Fruit fly (Drosophila melanogaster) whole organism, pupa: ENCODE data around the gene CG5455.

Source experiments
- CG10348 ChIP-seq: fragments of 200-800 bp; sonication (Bioruptor generic); IDR thresholded peaks from 2 replicates; pipeline ENCODE4 v1.3.6; 2022; ENCODE audit warnings: missing biosample characterization, missing genetic modification characterization
- CG12605 ChIP-seq: fragments of 200-800 bp; sonication (Bioruptor generic); IDR thresholded peaks from 2 replicates; pipeline ENCODE4 v1.3.6; 2022; ENCODE audit warnings: missing biosample characterization, missing genetic modification characterization
- CG13204 ChIP-seq: fragments of 200-800 bp; sonication (Bioruptor generic); optimal IDR thresholded peaks from 2 replicates; lab custom pipeline; 2018; ENCODE audit warnings: missing biosample characterization, mild to moderate bottlenecking, missing genetic modification characterization, moderate library complexity
- CG14655 ChIP-seq: fragments of 200-800 bp; sonication (Bioruptor generic); optimal IDR thresholded peaks from 3 replicates; lab custom pipeline; 2017; ENCODE audit warnings: mild to moderate bottlenecking, missing biosample characterization, missing genetic modification reagents, missing genetic modification characterization
- CG15710 ChIP-seq: fragments of 200-800 bp; sonication (Bioruptor generic); optimal IDR thresholded peaks from 2 replicates; lab custom pipeline; 2018; ENCODE audit warnings: missing biosample characterization, mild to moderate bottlenecking, missing genetic modification characterization, moderate library complexity
- CG17806 ChIP-seq: fragments of 200-800 bp; sonication (Bioruptor generic); optimal IDR thresholded peaks from 2 replicates; lab custom pipeline; 2018; ENCODE audit warnings: missing biosample characterization, mild to moderate bottlenecking, missing genetic modification characterization, moderate library complexity
- CG32121 ChIP-seq: fragments of 200-800 bp; sonication (Bioruptor generic); IDR thresholded peaks from 2 replicates; pipeline ENCODE4 v1.3.6; 2022; ENCODE audit warnings: missing biosample characterization, missing genetic modification characterization
- CG34367 ChIP-seq: fragments of 200-800 bp; sonication (Bioruptor generic); optimal IDR thresholded peaks from 2 replicates; lab custom pipeline; 2018; ENCODE audit warnings: missing biosample characterization, mild to moderate bottlenecking, missing genetic modification characterization
- CG4496 ChIP-seq: fragments of 200-800 bp; sonication (Bioruptor generic); IDR thresholded peaks from 3 replicates; pipeline ENCODE4 v1.3.6; 2022; ENCODE audit warnings: missing biosample characterization, missing genetic modification characterization
- CG8159 ChIP-seq: fragments of 200-800 bp; sonication (Bioruptor generic); optimal IDR thresholded peaks from 3 replicates; lab custom pipeline; 2018; ENCODE audit warnings: missing biosample characterization, mild to moderate bottlenecking, missing genetic modification characterization, moderate library complexity
- CG8301 ChIP-seq: fragments of 200-800 bp; sonication (Bioruptor generic); optimal IDR thresholded peaks from 2 replicates; lab custom pipeline; 2018; ENCODE audit warnings: missing biosample characterization, mild to moderate bottlenecking, missing genetic modification characterization
- CG9948 ChIP-seq: fragments of 200-800 bp; sonication (Bioruptor generic); optimal IDR thresholded peaks from 2 replicates; lab custom pipeline; 2018; ENCODE audit warnings: missing biosample characterization, mild to moderate bottlenecking, missing genetic modification characterization, moderate library complexity
- D1 ChIP-seq: fragments of 200-800 bp; sonication (Bioruptor generic); optimal IDR thresholded peaks from 2 replicates; lab custom pipeline; 2018; ENCODE audit warnings: missing biosample characterization, mild to moderate bottlenecking, missing genetic modification characterization, moderate library complexity
- EcR ChIP-seq: fragments of 200-800 bp; sonication (Bioruptor generic); optimal IDR thresholded peaks from 3 replicates; lab custom pipeline; 2019; ENCODE audit warnings: missing biosample characterization, missing genetic modification characterization, mild to moderate bottlenecking, moderate library complexity, missing genetic modification reagents
- Ets98B ChIP-seq: fragments of 200-800 bp; sonication (Bioruptor generic); IDR thresholded peaks from 2 replicates; pipeline ENCODE4 v1.3.6; 2022; ENCODE audit warnings: missing biosample characterization, missing genetic modification characterization
- Pif1A ChIP-seq: fragments of 200-800 bp; sonication (Bioruptor generic); optimal IDR thresholded peaks from 3 replicates; lab custom pipeline; 2016; ENCODE audit warnings: missing biosample characterization, missing genetic modification characterization
- Pif1B ChIP-seq: fragments of 200-800 bp; sonication (Bioruptor generic); optimal IDR thresholded peaks from 3 replicates; lab custom pipeline; 2016; ENCODE audit warnings: missing biosample characterization, missing genetic modification characterization
- Snoo ChIP-seq: fragments of 200-800 bp; sonication (Bioruptor generic); optimal IDR thresholded peaks from 3 replicates; lab custom pipeline; 2017; ENCODE audit warnings: missing biosample characterization, mild to moderate bottlenecking, missing genetic modification characterization, inconsistent platforms
- fd96Ca ChIP-seq: fragments of 200-800 bp; sonication (Bioruptor generic); IDR thresholded peaks from 3 replicates; pipeline ENCODE4 v1.3.6; 2022; ENCODE audit warnings: missing biosample characterization, missing genetic modification characterization
- gl ChIP-seq: fragments of 200-800 bp; sonication (Bioruptor generic); optimal IDR thresholded peaks from 2 replicates; lab custom pipeline; 2018; ENCODE audit warnings: missing biosample characterization, mild to moderate bottlenecking, missing genetic modification characterization
- rn ChIP-seq: fragments of 200-800 bp; sonication (Bioruptor generic); IDR thresholded peaks from 2 replicates; pipeline ENCODE4 v1.3.6; 2022; ENCODE audit warnings: missing biosample characterization, missing genetic modification characterization

Gene CG5455

dm6 chr3R:26502072-26502471 is 40.7 kb downstream of the CG5455 start:
- TF ChIP-seq Pif1A (GFP tag; lab: Kevin White, UChicago) (no peak), CG8301 (tag; lab: Kevin White, UChicago) (peak; percentile 24), CG15710 (peak; percentile 44), Pif1B (GFP tag; lab: Kevin White, UChicago) (no peak), CG4496 (GFP tag; lab: Robert Waterston, UW) (peak; percentile 32; the same call in 1 of the 3 replicates), fd96Ca (no peak), Ets98B (GFP tag; lab: Robert Waterston, UW) (no peak), CG14655 (GFP tag; lab: Kevin White, UChicago) (peak; percentile 55), CG9948 (tag; lab: Kevin White, UChicago) (peak; percentile 48), CG32121 (GFP tag; lab: Robert Waterston, UW) (no peak), rn (GFP tag; lab: Robert Waterston, UW) (no peak), CG34367 (tag; lab: Kevin White, UChicago) (peak; percentile 55), CG12605 (GFP tag; lab: Robert Waterston, UW) (no peak), CG8159 (tag; lab: Kevin White, UChicago) (peak; percentile 16), CG13204 (no peak), CG17806 (tag; lab: Kevin White, UChicago) (peak; percentile 40), CG10348 (GFP tag; lab: Robert Waterston, UW) (no peak), gl (no peak), EcR (GFP tag; lab: Kevin White, UChicago) (no peak), D1 (tag; lab: Kevin White, UChicago) (no peak), Snoo (no peak)
- TF ChIP-seq, all 21 proteins: peak for 8

dm6 chr3R:26502907-26503306 is 41.6 kb downstream of the CG5455 start:
- peak; percentile 45 for TF ChIP-seq CG9948 (tag; lab: Kevin White, UChicago)
- peak; percentile 26 for TF ChIP-seq CG17806 (tag; lab: Kevin White, UChicago)
- TF ChIP-seq CG12605 (GFP tag; lab: Robert Waterston, UW) = no peak
- no peak for TF ChIP-seq D1 (tag; lab: Kevin White, UChicago)
- peak; percentile 57 for TF ChIP-seq CG8159 (tag; lab: Kevin White, UChicago)
- TF ChIP-seq Ets98B (GFP tag; lab: Robert Waterston, UW) = no peak
- TF ChIP-seq CG34367 (tag; lab: Kevin White, UChicago) = peak; percentile 27
- TF ChIP-seq CG8301 (tag; lab: Kevin White, UChicago) = peak; percentile 31
- peak; percentile 26 for TF ChIP-seq CG15710
- TF ChIP-seq CG14655 (GFP tag; lab: Kevin White, UChicago) = peak; percentile 31
- TF ChIP-seq EcR (GFP tag; lab: Kevin White, UChicago) = no peak
- TF ChIP-seq, all 21 proteins: peak for 7

- no peak for TF ChIP-seq fd96Ca
- TF ChIP-seq CG13204 = no peak
- TF ChIP-seq CG15710 = no peak
- no peak for TF ChIP-seq Pif1A (GFP tag; lab: Kevin White, UChicago)
- no peak for TF ChIP-seq EcR (GFP tag; lab: Kevin White, UChicago)
- TF ChIP-seq CG8159 (tag; lab: Kevin White, UChicago) = no peak
- TF ChIP-seq CG10348 (GFP tag; lab: Robert Waterston, UW) = no peak
- TF ChIP-seq Ets98B (GFP tag; lab: Robert Waterston, UW) = no peak
- no peak for TF ChIP-seq CG4496 (GFP tag; lab: Robert Waterston, UW)
- TF ChIP-seq gl = no peak
- no peak for TF ChIP-seq CG34367 (tag; lab: Kevin White, UChicago)
- no peak for TF ChIP-seq CG32121 (GFP tag; lab: Robert Waterston, UW)
- no peak for TF ChIP-seq CG17806 (tag; lab: Kevin White, UChicago)
- no peak for TF ChIP-seq CG9948 (tag; lab: Kevin White, UChicago)
- TF ChIP-seq Snoo = no peak
- TF ChIP-seq CG8301 (tag; lab: Kevin White, UChicago) = no peak
- no peak for TF ChIP-seq Pif1B (GFP tag; lab: Kevin White, UChicago)
- TF ChIP-seq D1 (tag; lab: Kevin White, UChicago) = no peak
- TF ChIP-seq CG14655 (GFP tag; lab: Kevin White, UChicago) = no peak
- TF ChIP-seq CG12605 (GFP tag; lab: Robert Waterston, UW) = no peak
These were observed 42.0 kb downstream of the CG5455 start for dm6 chr3R:26503317-26503716.

dm6 chr3R:26507838-26508237 is 46.5 kb downstream of the CG5455 start:
- peak; percentile 54 for TF ChIP-seq CG17806 (tag; lab: Kevin White, UChicago)
- peak; percentile 76 for TF ChIP-seq Pif1A (GFP tag; lab: Kevin White, UChicago)
- TF ChIP-seq fd96Ca = peak; percentile 26; the same call in 1 of the 3 replicates
- peak; percentile 59 for TF ChIP-seq CG34367 (tag; lab: Kevin White, UChicago)
- TF ChIP-seq CG8301 (tag; lab: Kevin White, UChicago) = peak; percentile 55
- TF ChIP-seq gl = peak; percentile 20
- no peak for TF ChIP-seq CG10348 (GFP tag; lab: Robert Waterston, UW)
- TF ChIP-seq Snoo = peak; percentile 44
- TF ChIP-seq EcR (GFP tag; lab: Kevin White, UChicago) = no peak
- TF ChIP-seq CG12605 (GFP tag; lab: Robert Waterston, UW) = 0 out of 2 replicates have a peak, but pooled peaks have one; percentile 9
- TF ChIP-seq CG32121 (GFP tag; lab: Robert Waterston, UW) = no peak
- peak; percentile 22 for TF ChIP-seq CG13204
- TF ChIP-seq D1 (tag; lab: Kevin White, UChicago) = no peak
- TF ChIP-seq rn (GFP tag; lab: Robert Waterston, UW) = 0 out of 2 replicates have a peak, but pooled peaks have one; percentile 9
- TF ChIP-seq CG4496 (GFP tag; lab: Robert Waterston, UW) = peak; percentile 39; the same call in 1 of the 3 replicates
- TF ChIP-seq CG14655 (GFP tag; lab: Kevin White, UChicago) = peak; percentile 56
- TF ChIP-seq CG9948 (tag; lab: Kevin White, UChicago) = peak; percentile 41
- peak; percentile 69 for TF ChIP-seq CG8159 (tag; lab: Kevin White, UChicago)
- no peak; the same call in 1 of the 2 replicates for TF ChIP-seq Ets98B (GFP tag; lab: Robert Waterston, UW)
- TF ChIP-seq CG15710 = peak; percentile 68
- TF ChIP-seq Pif1B (GFP tag; lab: Kevin White, UChicago) = peak; percentile 59
- TF ChIP-seq, all 21 proteins: peak for 16
